Fruit fly (Drosophila melanogaster): ENCODE measurements around the gene mfas.
A peak's percentile ranks its signal among the peaks of the same experiment; 100 is the strongest.

mfas gene

dm6 chr3R:11976556-11977335 lies 16.4 kb downstream of the mfas start, which contains the start of gene CG10005:
TSS of gene CG10005 (minus strand) at chr3R:11977197.
- peak; percentile 22 to 59 for TF ChIP-seq ss (GFP tag; optimal IDR thresholded peaks at IDR 0.05)
- no peak for TF ChIP-seq achi (GFP tag; optimal IDR thresholded peaks at IDR 0.05)
- TF ChIP-seq Eip78C (GFP tag) = peak; percentile 77
- TF ChIP-seq CG6854 (GFP tag; optimal IDR thresholded peaks at IDR 0.05) = peak; percentile 57
- TF ChIP-seq fd85E (GFP tag; optimal IDR thresholded peaks at IDR 0.05) = peak; percentile 27
- TF ChIP-seq net (GFP tag; optimal IDR thresholded peaks at IDR 0.05) = no peak
- peak; percentile 4 for TF ChIP-seq topi (GFP tag; optimal IDR thresholded peaks at IDR 0.05)
- peak; percentile 59 for TF ChIP-seq CG9139 (GFP tag; optimal IDR thresholded peaks at IDR 0.05)
- TF ChIP-seq dsx (GFP tag; optimal IDR thresholded peaks at IDR 0.05; ENCODE audit: poor library complexity, severe bottlenecking) = peak; percentile 15
- TF ChIP-seq CG7368 (GFP tag; optimal IDR thresholded peaks at IDR 0.05) = no peak
- peak; percentile 49 for TF ChIP-seq Eip75B (GFP tag; optimal IDR thresholded peaks at IDR 0.05)
- TF ChIP-seq vri (GFP tag; optimal IDR thresholded peaks at IDR 0.05) = peak; percentile 67
- peak; percentile 27 for TF ChIP-seq Sox102F (GFP tag; optimal IDR thresholded peaks at IDR 0.05)

dm6 chr3R:11974631-11975030 lies 18.5 kb downstream of the mfas start, which contains the start of gene Tango9:
TSS of gene Tango9 (minus strand) at chr3R:11974910.
- TF ChIP-seq salr (GFP tag; optimal IDR thresholded peaks at IDR 0.05) (no peak), CG10631 (GFP tag; optimal IDR thresholded peaks at IDR 0.05) (peak; percentile 17), cyc (GFP tag; optimal IDR thresholded peaks at IDR 0.05) (peak; percentile 63), Eip75B (GFP tag; optimal IDR thresholded peaks at IDR 0.05) (peak; percentile 43), Gug (GFP tag; IDR thresholded peaks at IDR 0.05) (no peak), CG10669 (GFP tag; optimal IDR thresholded peaks at IDR 0.05) (peak; percentile 1), acj6 (GFP tag; optimal IDR thresholded peaks at IDR 0.05) (peak; percentile 33), CG6792 (GFP tag; optimal IDR thresholded peaks at IDR 0.05) (peak; percentile 35), svp (GFP tag) (peak; percentile 84), Met (GFP tag; optimal IDR thresholded peaks at IDR 0.05) (peak; percentile 58), CG8119 (GFP tag; IDR thresholded peaks at IDR 0.05) (no peak), spab (GFP tag; optimal IDR thresholded peaks at IDR 0.05) (peak; percentile 8), Sox14 (GFP tag; optimal IDR thresholded peaks at IDR 0.05) (peak; percentile 80), CG3032 (tag; optimal IDR thresholded peaks at IDR 0.05) (peak; percentile 21), Lpt (GFP tag; optimal IDR thresholded peaks at IDR 0.05) (no peak), fd59A (GFP tag; optimal IDR thresholded peaks at IDR 0.05) (no peak), CG11762 (GFP tag; optimal IDR thresholded peaks at IDR 0.05; ENCODE audit: insufficient read depth) (peak; percentile 2), CG15336 (GFP tag; IDR thresholded peaks at IDR 0.05) (0 out of 2 replicates have a peak, but pooled peaks have one; percentile 25), fkh (GFP tag; optimal IDR thresholded peaks at IDR 0.05) (peak; percentile 66), CG34406 (GFP tag; optimal IDR thresholded peaks at IDR 0.05) (peak; percentile 32), Blimp-1 (GFP tag; optimal IDR thresholded peaks at IDR 0.05) (peak; percentile 29), CG9139 (GFP tag; optimal IDR thresholded peaks at IDR 0.05) (no peak), CG31627 (GFP tag; optimal IDR thresholded peaks at IDR 0.05) (peak; percentile 59), Eip93F (GFP tag; optimal IDR thresholded peaks at IDR 0.05) (no peak), CG11294 (GFP tag; IDR thresholded peaks at IDR 0.05) (no peak), Sox15 (GFP tag; optimal IDR thresholded peaks at IDR 0.05) (no peak), dac (GFP tag; optimal IDR thresholded peaks at IDR 0.05) (no peak), Eip78C (GFP tag) (peak; percentile 76), CG6276 (GFP tag; optimal IDR thresholded peaks at IDR 0.05) (no peak), eg (GFP tag; IDR thresholded peaks at IDR 0.05) (no peak), pdm3 (GFP tag; optimal IDR thresholded peaks at IDR 0.05) (peak; percentile 31), lz (GFP tag; optimal IDR thresholded peaks at IDR 0.05) (peak; percentile 56), CG32006 (GFP tag; optimal IDR thresholded peaks at IDR 0.05) (no peak), CG3919 (GFP tag; optimal IDR thresholded peaks at IDR 0.05) (peak; percentile 67), Hr38 (GFP tag; optimal IDR thresholded peaks at IDR 0.05) (no peak), CG16779 (tag; optimal IDR thresholded peaks at IDR 0.05) (no peak), CG8319 (GFP tag; optimal IDR thresholded peaks at IDR 0.05) (no peak), ss (GFP tag; optimal IDR thresholded peaks at IDR 0.05) (peak; percentile 9 to 47), CG11902 (GFP tag; optimal IDR thresholded peaks at IDR 0.05) (peak; percentile 45), achi (GFP tag; optimal IDR thresholded peaks at IDR 0.05) (peak; percentile 20), Hr4 (GFP tag; optimal IDR thresholded peaks at IDR 0.05) (peak; percentile 6)

All from whole organism, prepupa.